Worm (Caenorhabditis elegans): ENCODE measurements around the gene srbc-82.

- TF ChIP-seq nhr-77 (tag; optimal IDR thresholded peaks at IDR 0.05) (no peak), ceh-82 (tag; optimal IDR thresholded peaks at IDR 0.05) (no peak), nhr-237 (tag; optimal IDR thresholded peaks at IDR 0.05) (no peak), alr-1 (tag; optimal IDR thresholded peaks at IDR 0.05; ENCODE audit: borderline replicate concordance) (no peak), nhr-76 (tag; optimal IDR thresholded peaks at IDR 0.05) (no peak), pqm-1 (tag; optimal IDR thresholded peaks at IDR 0.05) (no peak), tbx-2 (tag; optimal IDR thresholded peaks at IDR 0.05) (no peak), nhr-11 (tag; optimal IDR thresholded peaks at IDR 0.05) (no peak), sox-4 (tag; optimal IDR thresholded peaks at IDR 0.05) (no peak), mdl-1 (tag; optimal IDR thresholded peaks at IDR 0.05) (no peak), Y116A8C.19 (tag; optimal IDR thresholded peaks at IDR 0.05; ENCODE audit: borderline replicate concordance) (no peak), lin-15B (tag; optimal IDR thresholded peaks at IDR 0.05) (no peak), snu-23 (GFP tag; optimal IDR thresholded peaks at IDR 0.05) (no peak)
These were observed 21.8 kb downstream of the srbc-82 start for ce11 chrV:16322155-16322554.

All from whole organism, L1 larva.